Fruit fly (Drosophila melanogaster): Measurements from ENCODE around the gene CG5946.

DNA sequence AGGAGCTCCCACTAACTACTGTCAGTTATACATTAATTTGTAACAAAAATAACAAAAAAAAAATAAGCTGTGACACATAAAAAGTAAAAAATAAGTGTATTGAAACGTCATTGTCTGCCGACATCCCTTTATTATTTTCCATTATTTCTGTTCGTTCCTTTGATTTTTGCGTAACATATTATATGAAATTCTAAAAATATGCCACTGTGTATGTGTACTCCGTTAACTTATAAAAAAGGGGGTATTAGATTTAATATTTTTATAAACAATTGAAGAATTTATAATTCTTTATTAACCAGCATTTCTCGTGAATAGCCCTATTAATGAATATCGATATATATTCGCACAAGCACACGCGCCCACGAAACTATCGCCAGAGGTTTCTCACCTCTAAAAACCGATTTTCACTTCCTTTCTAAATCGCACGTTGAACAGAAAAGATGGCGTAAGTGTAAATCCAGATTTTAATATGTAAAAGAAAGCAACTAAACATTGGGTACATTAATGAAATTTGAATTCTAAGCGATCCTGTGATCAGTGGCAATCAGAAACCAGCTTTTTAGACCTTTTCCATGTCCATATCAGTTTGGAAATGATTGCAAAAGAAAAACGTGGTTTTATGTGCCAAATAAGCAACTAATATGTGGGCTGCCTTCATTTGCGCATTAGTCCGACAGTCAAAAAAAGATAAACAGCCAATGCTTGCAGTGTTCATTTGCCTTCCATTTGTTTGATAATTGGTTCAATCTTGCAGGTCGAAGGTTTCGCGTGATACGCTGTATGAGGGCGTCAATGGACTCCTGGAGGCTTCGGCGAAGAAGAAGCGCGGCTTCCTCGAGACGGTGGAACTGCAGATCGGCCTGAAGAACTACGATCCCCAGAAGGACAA lies 615 bp upstream of the CG5946 start, which contains the start of gene RpL10Ab:
- no peak for TF ChIP-seq TFAM (GFP tag; optimal IDR thresholded peaks at IDR 0.05)
- TF ChIP-seq Hsf (GFP tag; optimal IDR thresholded peaks at IDR 0.05): peak; percentile 46
- TF ChIP-seq gsb-n (tag; optimal IDR thresholded peaks at IDR 0.05): peak; percentile 56
- TF ChIP-seq CTCF (GFP tag; optimal IDR thresholded peaks at IDR 0.05): peak; percentile 60
- peak; percentile 62 for TF ChIP-seq esg (GFP tag; conservative IDR thresholded peaks at IDR 0.05)
- peak; percentile 28 for TF ChIP-seq kni (GFP tag; optimal IDR thresholded peaks at IDR 0.05)
- TF ChIP-seq CG7987 (GFP tag; optimal IDR thresholded peaks at IDR 0.05): peak; percentile 84
- TF ChIP-seq CG30403 (GFP tag; optimal IDR thresholded peaks at IDR 0.05): peak; percentile 83
- peak; percentile 55 for TF ChIP-seq Abd-B (GFP tag; optimal IDR thresholded peaks at IDR 0.05)
- TF ChIP-seq CG18476 (GFP tag; optimal IDR thresholded peaks at IDR 0.05): peak; percentile 15

Measured in whole organism, embryonic.